Worm (Caenorhabditis elegans): ENCODE results near the gene C25D7.5.
A peak's percentile ranks its signal among the peaks of the same experiment; 100 is the strongest.

C25D7.5 gene

DNA sequence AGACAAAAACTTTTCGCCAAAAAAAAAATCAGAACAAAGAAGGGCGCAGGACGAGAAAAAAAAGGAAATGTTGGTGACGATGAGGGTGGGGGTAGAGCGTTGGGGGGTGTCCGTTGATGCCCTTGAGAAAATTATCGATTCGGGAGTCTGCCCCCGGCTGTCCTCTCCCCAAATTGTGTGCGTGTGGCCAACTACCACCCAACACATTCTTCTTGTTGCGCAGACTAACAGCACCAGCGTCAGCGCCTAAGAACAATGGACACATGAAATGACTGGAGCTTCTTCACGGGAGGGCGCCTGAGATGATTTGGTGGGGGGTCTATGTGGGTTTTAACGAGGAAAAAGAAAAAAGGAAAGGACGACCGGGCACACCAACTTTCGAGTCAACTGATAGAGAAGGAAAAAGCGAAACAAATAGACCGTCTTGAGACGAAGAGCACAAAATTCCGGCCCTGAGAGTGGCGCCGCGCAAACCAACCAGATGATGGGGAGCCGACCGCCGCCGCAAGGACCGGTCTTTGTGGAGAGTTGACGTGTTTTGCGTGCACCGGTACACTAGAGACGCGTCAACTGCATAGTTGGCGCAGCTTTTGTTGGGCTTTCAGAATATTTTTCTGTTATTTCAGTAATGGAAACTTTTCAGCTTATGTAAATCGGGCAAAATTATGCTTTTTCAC, 12.8 kb downstream of the C25D7.5 start, which contains the start of gene C25D7.9 (continued):
- TF ChIP-seq daf-19 (GFP tag; conservative IDR thresholded peaks at IDR 0.05), result no peak
- no peak for TF ChIP-seq aha-1 (tag)
- no peak for TF ChIP-seq nhr-28 (tag; optimal IDR thresholded peaks at IDR 0.05)
- no peak for TF ChIP-seq Y105C5A.15 (GFP tag; IDR thresholded peaks at IDR 0.05)
- TF ChIP-seq set-16 (GFP tag; IDR thresholded peaks at IDR 0.05), result peak; percentile 52
- TF ChIP-seq mes-2 (tag; optimal IDR thresholded peaks at IDR 0.05; ENCODE audit: poor library complexity, severe bottlenecking), result peak; percentile 53
- TF ChIP-seq aly-2 (tag; optimal IDR thresholded peaks at IDR 0.05), result no peak
- TF ChIP-seq egl-27 (tag; optimal IDR thresholded peaks at IDR 0.05), result no peak
- no peak for TF ChIP-seq cey-2 (tag; optimal IDR thresholded peaks at IDR 0.05; ENCODE audit: borderline replicate concordance, insufficient read depth)
- TF ChIP-seq rbr-2 (tag; optimal IDR thresholded peaks at IDR 0.05), result peak; percentile 15
- 0 out of 2 replicates have a peak, but pooled peaks have one; percentile 7 for TF ChIP-seq lin-38 (GFP tag; IDR thresholded peaks at IDR 0.05)
- TF ChIP-seq T20F7.1 (GFP tag; optimal IDR thresholded peaks at IDR 0.05), result no peak
- no peak for TF ChIP-seq mxl-2 (GFP tag; conservative IDR thresholded peaks at IDR 0.05)
- TF ChIP-seq nhr-76 (tag; optimal IDR thresholded peaks at IDR 0.05), result no peak
- TF ChIP-seq attf-4 (tag; optimal IDR thresholded peaks at IDR 0.05), result no peak
- no peak for TF ChIP-seq gei-8 (GFP tag; optimal IDR thresholded peaks at IDR 0.05)
- TF ChIP-seq ceh-28 (tag; optimal IDR thresholded peaks at IDR 0.05), result no peak
- TF ChIP-seq nhr-102 (tag; optimal IDR thresholded peaks at IDR 0.05), result no peak
- no peak for TF ChIP-seq arid-1 (GFP tag; conservative IDR thresholded peaks at IDR 0.05)
- no peak for TF ChIP-seq php-3 (GFP tag; IDR thresholded peaks at IDR 0.05)
- no peak for TF ChIP-seq duxl-1 (tag; optimal IDR thresholded peaks at IDR 0.05; ENCODE audit: poor library complexity)
- no peak for TF ChIP-seq pha-4 (GFP tag; IDR thresholded peaks at IDR 0.05)
- TF ChIP-seq pha-4 (tag; optimal IDR thresholded peaks at IDR 0.05), result no peak
- no peak for TF ChIP-seq lin-15B (tag; optimal IDR thresholded peaks at IDR 0.05)
- TF ChIP-seq nhr-11 (tag; optimal IDR thresholded peaks at IDR 0.05), result no peak
- TF ChIP-seq F44E2.7 (GFP tag; IDR thresholded peaks at IDR 0.05), result no peak
- no peak for TF ChIP-seq nhr-42 (GFP tag; IDR thresholded peaks at IDR 0.05)
- TF ChIP-seq daf-16 (GFP tag; optimal IDR thresholded peaks at IDR 0.05), result no peak
- no peak for TF ChIP-seq daf-16 (tag; optimal IDR thresholded peaks at IDR 0.05)
- TF ChIP-seq unc-130 (GFP tag; optimal IDR thresholded peaks at IDR 0.05), result no peak
- peak; percentile 26 for TF ChIP-seq dve-1 (tag; optimal IDR thresholded peaks at IDR 0.05; ENCODE audit: insufficient read depth)
- TF ChIP-seq ZK337.2 (GFP tag; IDR thresholded peaks at IDR 0.05), result no peak
- TF ChIP-seq ceh-20 (GFP tag; IDR thresholded peaks at IDR 0.05), result no peak
- TF ChIP-seq Y48G9A.11 (GFP tag; IDR thresholded peaks at IDR 0.05), result no peak
- TF ChIP-seq nhr-6 (tag; optimal IDR thresholded peaks at IDR 0.05), result peak; percentile 60
- TF ChIP-seq dmd-9 (GFP tag; IDR thresholded peaks at IDR 0.05), result peak; percentile 49; the same call in 1 of the 2 replicates
- TF ChIP-seq nhr-77 (tag; optimal IDR thresholded peaks at IDR 0.05), result peak; percentile 16
- no peak for TF ChIP-seq hlh-30 (tag; optimal IDR thresholded peaks at IDR 0.05; ENCODE audit: insufficient read depth)
- TF ChIP-seq vab-7 (GFP tag; IDR thresholded peaks at IDR 0.05), result no peak
- TF ChIP-seq snpc-1.2 (GFP tag; IDR thresholded peaks at IDR 0.05), result no peak
- TF ChIP-seq nhr-41 (GFP tag; IDR thresholded peaks at IDR 0.05), result no peak
- TF ChIP-seq zip-2 (tag; optimal IDR thresholded peaks at IDR 0.05), result no peak
- TF ChIP-seq unc-62 (GFP tag; optimal IDR thresholded peaks at IDR 0.05 in 1 of 2), result no peak
- no peak for TF ChIP-seq unc-62 (tag; optimal IDR thresholded peaks at IDR 0.05)
- no peak for TF ChIP-seq tag-97 (GFP tag; IDR thresholded peaks at IDR 0.05)
- no peak for TF ChIP-seq mdl-1 (tag; optimal IDR thresholded peaks at IDR 0.05)
- no peak for TF ChIP-seq zfp-3 (GFP tag; conservative IDR thresholded peaks at IDR 0.05)
- TF ChIP-seq mdt-29 (GFP tag; IDR thresholded peaks at IDR 0.05), result no peak
- no peak for TF ChIP-seq R02D3.7 (tag; optimal IDR thresholded peaks at IDR 0.05)
- no peak for TF ChIP-seq ama-1 (optimal IDR thresholded peaks at IDR 0.05)
- TF ChIP-seq lin-29 (GFP tag; IDR thresholded peaks at IDR 0.05), result no peak
